Worm (Caenorhabditis elegans): ENCODE results near the gene R166.2.

R166.2 gene

ce11 chrII:10543457-10544137, 6.1 kb upstream of the R166.2 start (continued):
- TF ChIP-seq lim-7 (GFP tag; IDR thresholded peaks at IDR 0.05) (peak; percentile 52), ceh-32 (tag; optimal IDR thresholded peaks at IDR 0.05; ENCODE audit: poor library complexity) (no peak), daf-16 (GFP tag; optimal IDR thresholded peaks at IDR 0.05) (peak in 1 of 2 experiments; percentile 42), daf-16 (tag; optimal IDR thresholded peaks at IDR 0.05) (no peak), dmd-6 (GFP tag; IDR thresholded peaks at IDR 0.05) (peak; percentile 14), tra-1 (GFP tag; IDR thresholded peaks at IDR 0.05) (0 out of 2 replicates have a peak, but pooled peaks have one; percentile 50), gei-8 (GFP tag; optimal IDR thresholded peaks at IDR 0.05) (no peak), Y5F2A.4 (GFP tag; optimal IDR thresholded peaks at IDR 0.05) (peak; percentile 8), rbr-2 (tag; optimal IDR thresholded peaks at IDR 0.05) (no peak), ceh-20 (GFP tag; IDR thresholded peaks at IDR 0.05) (no peak), ctbp-1 (GFP tag; IDR thresholded peaks at IDR 0.05) (peak; percentile 45; the same call in 1 of the 2 replicates), ZK337.2 (GFP tag; IDR thresholded peaks at IDR 0.05) (no peak), mep-1 (tag; optimal IDR thresholded peaks at IDR 0.05) (peak; percentile 17), nhr-11 (tag; optimal IDR thresholded peaks at IDR 0.05) (peak; percentile 45), daf-8 (GFP tag; IDR thresholded peaks at IDR 0.05) (no peak), ceh-28 (tag; optimal IDR thresholded peaks at IDR 0.05) (no peak), hif-1 (tag; optimal IDR thresholded peaks at IDR 0.05) (no peak), hmg-1.1 (GFP tag; IDR thresholded peaks at IDR 0.05) (no peak; the same call in 1 of the 2 replicates), madf-9 (GFP tag; conservative IDR thresholded peaks at IDR 0.05) (0 out of 2 replicates have a peak, but pooled peaks have one; percentile 3), snpc-1.2 (GFP tag; IDR thresholded peaks at IDR 0.05) (no peak), ceh-44 (GFP tag; IDR thresholded peaks at IDR 0.05) (no peak), nhr-10 (tag; optimal IDR thresholded peaks at IDR 0.05) (no peak), mxl-2 (GFP tag; conservative IDR thresholded peaks at IDR 0.05) (no peak), daf-19 (GFP tag; conservative IDR thresholded peaks at IDR 0.05) (no peak), daf-12 (tag; optimal IDR thresholded peaks at IDR 0.05) (no peak), T26A8.4 (GFP tag; IDR thresholded peaks at IDR 0.05) (peak; percentile 6; the same call in 1 of the 2 replicates), D1046.2 (GFP tag; IDR thresholded peaks at IDR 0.05) (no peak), saeg-2 (GFP tag; IDR thresholded peaks at IDR 0.05) (peak; percentile 18; the same call in 1 of the 2 replicates), nhr-77 (tag; optimal IDR thresholded peaks at IDR 0.05) (peak; percentile 57), php-3 (GFP tag; IDR thresholded peaks at IDR 0.05) (no peak), madf-5 (GFP tag; IDR thresholded peaks at IDR 0.05) (0 out of 4 replicates have a peak, but pooled peaks of 1 of the 2 experiments have one; percentile 41), dmd-8 (GFP tag; IDR thresholded peaks at IDR 0.05) (no peak), lin-39 (tag; optimal IDR thresholded peaks at IDR 0.05) (no peak), ztf-7 (tag; optimal IDR thresholded peaks at IDR 0.05) (no peak), lir-3 (tag; optimal IDR thresholded peaks at IDR 0.05) (no peak), F44E2.7 (GFP tag; IDR thresholded peaks at IDR 0.05) (peak; percentile 80), tag-97 (GFP tag; IDR thresholded peaks at IDR 0.05) (no peak), F26F4.8 (GFP tag; conservative IDR thresholded peaks at IDR 0.05) (no peak), unc-130 (GFP tag; optimal IDR thresholded peaks at IDR 0.05) (no peak), ceh-62 (tag; optimal IDR thresholded peaks at IDR 0.05) (no peak), attf-4 (tag; optimal IDR thresholded peaks at IDR 0.05) (no peak), pha-4 (GFP tag; IDR thresholded peaks at IDR 0.05) (peak; percentile 25; the same call in 1 of the 2 replicates), pha-4 (tag; optimal IDR thresholded peaks at IDR 0.05) (no peak), zfp-2 (tag; optimal IDR thresholded peaks at IDR 0.05) (no peak), cey-2 (tag; optimal IDR thresholded peaks at IDR 0.05; ENCODE audit: borderline replicate concordance, insufficient read depth) (peak; percentile 23), nhr-28 (tag; optimal IDR thresholded peaks at IDR 0.05) (no peak), lin-1 (GFP tag; IDR thresholded peaks at IDR 0.05) (no peak), Y48G9A.11 (GFP tag; IDR thresholded peaks at IDR 0.05) (no peak; the same call in 1 of the 2 replicates), nhr-237 (tag; optimal IDR thresholded peaks at IDR 0.05) (no peak), lin-29 (GFP tag; IDR thresholded peaks at IDR 0.05) (peak; percentile 37; the same call in 1 of the 2 replicates), zag-1 (tag; optimal IDR thresholded peaks at IDR 0.05) (no peak)
